Fruit fly (Drosophila melanogaster) whole organism, embryonic: ENCODE data around the gene peg.

Experiments
- ac ChIP-seq: fragments of 200-800 bp; sonication (Bioruptor generic); optimal IDR thresholded peaks from 3 replicates; lab custom pipeline; 2017; ENCODE audit warnings: missing biosample characterization, mild to moderate bottlenecking, missing genetic modification characterization
- otp ChIP-seq: fragments of 200-800 bp; sonication (Bioruptor generic); IDR thresholded peaks from 3 replicates; pipeline ENCODE4, ENCODE4 v1.3.6; 2022; ENCODE audit warnings: missing biosample characterization, missing genetic modification characterization

- TF ChIP-seq otp = no peak
- TF ChIP-seq ac = no peak
Measured at dm6 chr3R:21045742-21046141, 21.8 kb upstream of the peg start, which contains the start of gene CG31189.
